Fruit fly (Drosophila melanogaster) whole organism, pupa: ENCODE measurements around the gene CG16888.

Experiments used
- CG10348 ChIP-seq: fragments of 200-800 bp; sonication (Bioruptor generic); IDR thresholded peaks from 2 replicates; pipeline ENCODE4 v1.3.6; 2022; ENCODE audit warnings: missing biosample characterization, missing genetic modification characterization
- CG12605 ChIP-seq: fragments of 200-800 bp; sonication (Bioruptor generic); IDR thresholded peaks from 2 replicates; pipeline ENCODE4 v1.3.6; 2022; ENCODE audit warnings: missing biosample characterization, missing genetic modification characterization
- CG13204 ChIP-seq: fragments of 200-800 bp; sonication (Bioruptor generic); optimal IDR thresholded peaks from 2 replicates; lab custom pipeline; 2018; ENCODE audit warnings: missing biosample characterization, mild to moderate bottlenecking, missing genetic modification characterization, moderate library complexity
- CG14655 ChIP-seq: fragments of 200-800 bp; sonication (Bioruptor generic); optimal IDR thresholded peaks from 3 replicates; lab custom pipeline; 2017; ENCODE audit warnings: mild to moderate bottlenecking, missing biosample characterization, missing genetic modification reagents, missing genetic modification characterization
- CG15710 ChIP-seq: fragments of 200-800 bp; sonication (Bioruptor generic); optimal IDR thresholded peaks from 2 replicates; lab custom pipeline; 2018; ENCODE audit warnings: missing biosample characterization, mild to moderate bottlenecking, missing genetic modification characterization, moderate library complexity
- CG17806 ChIP-seq: fragments of 200-800 bp; sonication (Bioruptor generic); optimal IDR thresholded peaks from 2 replicates; lab custom pipeline; 2018; ENCODE audit warnings: missing biosample characterization, mild to moderate bottlenecking, missing genetic modification characterization, moderate library complexity
- CG32121 ChIP-seq: fragments of 200-800 bp; sonication (Bioruptor generic); IDR thresholded peaks from 2 replicates; pipeline ENCODE4 v1.3.6; 2022; ENCODE audit warnings: missing biosample characterization, missing genetic modification characterization
- CG34367 ChIP-seq: fragments of 200-800 bp; sonication (Bioruptor generic); optimal IDR thresholded peaks from 2 replicates; lab custom pipeline; 2018; ENCODE audit warnings: missing biosample characterization, mild to moderate bottlenecking, missing genetic modification characterization
- CG4496 ChIP-seq: fragments of 200-800 bp; sonication (Bioruptor generic); IDR thresholded peaks from 3 replicates; pipeline ENCODE4 v1.3.6; 2022; ENCODE audit warnings: missing biosample characterization, missing genetic modification characterization
- CG8159 ChIP-seq: fragments of 200-800 bp; sonication (Bioruptor generic); optimal IDR thresholded peaks from 3 replicates; lab custom pipeline; 2018; ENCODE audit warnings: missing biosample characterization, mild to moderate bottlenecking, missing genetic modification characterization, moderate library complexity
- CG8301 ChIP-seq: fragments of 200-800 bp; sonication (Bioruptor generic); optimal IDR thresholded peaks from 2 replicates; lab custom pipeline; 2018; ENCODE audit warnings: missing biosample characterization, mild to moderate bottlenecking, missing genetic modification characterization
- CG9948 ChIP-seq: fragments of 200-800 bp; sonication (Bioruptor generic); optimal IDR thresholded peaks from 2 replicates; lab custom pipeline; 2018; ENCODE audit warnings: missing biosample characterization, mild to moderate bottlenecking, missing genetic modification characterization, moderate library complexity
- D1 ChIP-seq: fragments of 200-800 bp; sonication (Bioruptor generic); optimal IDR thresholded peaks from 2 replicates; lab custom pipeline; 2018; ENCODE audit warnings: missing biosample characterization, mild to moderate bottlenecking, missing genetic modification characterization, moderate library complexity
- EcR ChIP-seq: fragments of 200-800 bp; sonication (Bioruptor generic); optimal IDR thresholded peaks from 3 replicates; lab custom pipeline; 2019; ENCODE audit warnings: missing biosample characterization, missing genetic modification characterization, mild to moderate bottlenecking, moderate library complexity, missing genetic modification reagents
- Ets98B ChIP-seq: fragments of 200-800 bp; sonication (Bioruptor generic); IDR thresholded peaks from 2 replicates; pipeline ENCODE4 v1.3.6; 2022; ENCODE audit warnings: missing biosample characterization, missing genetic modification characterization
- Pif1A ChIP-seq: fragments of 200-800 bp; sonication (Bioruptor generic); optimal IDR thresholded peaks from 3 replicates; lab custom pipeline; 2016; ENCODE audit warnings: missing biosample characterization, missing genetic modification characterization
- Snoo ChIP-seq: fragments of 200-800 bp; sonication (Bioruptor generic); optimal IDR thresholded peaks from 3 replicates; lab custom pipeline; 2017; ENCODE audit warnings: missing biosample characterization, mild to moderate bottlenecking, missing genetic modification characterization, inconsistent platforms
- fd96Ca ChIP-seq: fragments of 200-800 bp; sonication (Bioruptor generic); IDR thresholded peaks from 3 replicates; pipeline ENCODE4 v1.3.6; 2022; ENCODE audit warnings: missing biosample characterization, missing genetic modification characterization
- gl ChIP-seq: fragments of 200-800 bp; sonication (Bioruptor generic); optimal IDR thresholded peaks from 2 replicates; lab custom pipeline; 2018; ENCODE audit warnings: missing biosample characterization, mild to moderate bottlenecking, missing genetic modification characterization
- rn ChIP-seq: fragments of 200-800 bp; sonication (Bioruptor generic); IDR thresholded peaks from 2 replicates; pipeline ENCODE4 v1.3.6; 2022; ENCODE audit warnings: missing biosample characterization, missing genetic modification characterization

CG16888 gene

DNA sequence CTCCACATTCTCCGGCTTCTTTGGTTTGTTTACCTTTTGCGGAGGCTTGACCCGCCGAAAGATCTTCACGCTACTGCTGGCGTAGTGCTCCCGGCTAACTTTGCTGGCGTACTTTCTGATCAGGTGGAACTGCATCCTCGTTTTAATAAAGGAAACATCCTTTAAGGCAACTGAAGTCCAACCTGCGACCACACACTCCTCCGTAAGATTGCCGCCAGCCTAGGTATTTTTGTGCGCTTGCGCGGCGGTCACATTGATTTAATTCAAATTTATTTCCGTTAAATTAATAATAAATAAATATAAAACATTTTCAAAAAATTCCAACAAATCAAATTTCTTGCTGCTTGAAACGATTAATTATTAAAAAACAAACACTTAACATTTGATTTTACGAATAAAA lies 14.5 kb upstream of the CG16888 start, which contains the start of gene PolG1:
PolG1 (minus strand) TSS at position 216 of the 400 bp plus-strand sequence.
- TF ChIP-seq CG8301 (tag; lab: Kevin White, UChicago) (no peak), gl (tag; lab: Kevin White, UChicago) (no peak), Ets98B (GFP tag; lab: Robert Waterston, UW) (no peak), EcR (GFP tag; lab: Kevin White, UChicago) (no peak), CG17806 (tag; lab: Kevin White, UChicago) (no peak), CG34367 (no peak), CG14655 (no peak), CG4496 (GFP tag; lab: Robert Waterston, UW) (no peak), D1 (no peak)

DNA sequence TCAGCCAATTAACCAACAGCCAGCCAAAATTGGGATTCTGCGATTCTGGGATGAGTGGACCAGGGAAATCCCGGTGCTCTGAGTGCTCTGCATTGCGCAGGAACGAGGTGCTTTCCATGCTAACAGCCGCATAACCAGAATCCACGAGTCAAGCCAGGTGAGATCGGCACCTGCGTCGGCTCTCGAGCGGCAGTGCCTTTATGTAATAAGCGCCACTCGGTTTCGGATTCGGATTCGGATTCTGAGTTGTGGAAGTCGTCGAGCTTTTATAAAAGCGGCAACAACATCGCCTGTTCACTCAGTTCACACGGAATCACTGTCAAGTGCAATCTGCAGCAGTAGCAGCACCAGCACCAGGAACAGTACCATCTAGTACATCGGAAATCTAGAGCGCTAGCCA lies 7.9 kb upstream of the CG16888 start, which contains the start of gene b:
b (plus strand) TSS at position 301 of the 400 bp plus-strand sequence.
- TF ChIP-seq Ets98B (GFP tag; lab: Robert Waterston, UW) = no peak
- TF ChIP-seq rn (GFP tag; lab: Robert Waterston, UW) = no peak
- no peak for TF ChIP-seq fd96Ca
- TF ChIP-seq CG8301 (tag; lab: Kevin White, UChicago) = no peak
- no peak for TF ChIP-seq Snoo

DNA sequence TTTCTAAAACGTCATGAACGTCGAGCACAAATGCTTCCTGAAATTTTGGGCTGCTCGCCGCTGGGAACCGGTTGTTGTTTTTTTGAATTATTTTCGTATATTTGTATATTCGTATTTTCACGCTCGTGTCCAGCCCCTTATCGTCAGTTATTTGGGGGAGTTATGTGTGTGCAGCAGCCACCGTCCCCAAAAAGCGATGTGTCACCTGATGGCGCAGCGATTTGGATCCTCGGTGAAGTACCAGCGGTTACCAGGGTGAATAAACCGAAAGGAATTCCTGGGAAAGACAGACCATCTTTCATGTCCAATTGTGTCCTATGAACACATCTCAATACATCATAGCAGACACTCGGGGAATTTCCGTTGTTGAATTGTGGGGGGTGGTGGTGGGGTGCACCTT lies 7.1 kb upstream of the CG16888 start:
- TF ChIP-seq CG12605 (GFP tag; lab: Robert Waterston, UW) (no peak), rn (GFP tag; lab: Robert Waterston, UW) (no peak), EcR (GFP tag; lab: Kevin White, UChicago) (no peak)
- TF ChIP-seq, all 21 proteins: peak for 0

DNA sequence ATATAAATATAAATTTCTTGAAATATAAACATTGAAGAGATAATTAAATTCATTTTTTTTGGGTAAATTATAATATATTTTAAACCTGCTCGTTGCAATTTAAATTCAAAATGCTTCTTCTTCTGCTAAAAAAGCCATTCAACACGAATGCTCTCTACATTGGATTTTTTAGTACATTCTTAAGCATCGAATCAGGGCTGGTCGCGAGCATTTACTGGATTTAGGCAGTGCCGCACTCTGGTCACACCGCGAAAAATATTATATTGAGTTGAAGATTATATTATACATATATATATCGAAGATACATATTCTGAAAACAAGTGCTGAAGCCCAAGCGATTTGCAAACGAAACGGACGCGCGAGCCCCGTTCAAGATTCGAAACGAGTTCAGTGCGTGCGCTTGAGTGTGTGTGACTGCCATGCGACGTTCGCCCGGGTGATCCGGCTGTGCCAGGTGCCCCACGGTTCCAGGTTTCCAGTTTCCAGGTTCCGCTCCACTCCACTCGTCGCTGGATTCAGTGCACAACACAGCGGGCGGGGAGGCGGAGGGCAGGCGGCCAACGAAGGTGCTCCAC lies 635 bp upstream of the CG16888 start, which contains the start of gene Sos:
Sos (plus strand) TSS at position 213 of the 575 bp plus-strand sequence.
- TF ChIP-seq Pif1A (GFP tag; lab: Kevin White, UChicago) = no peak
- no peak for TF ChIP-seq CG8159 (tag; lab: Kevin White, UChicago)
- no peak for TF ChIP-seq EcR (GFP tag; lab: Kevin White, UChicago)
- no peak for TF ChIP-seq CG14655
- TF ChIP-seq D1 = no peak
- TF ChIP-seq CG17806 (tag; lab: Kevin White, UChicago) = no peak
- no peak for TF ChIP-seq fd96Ca
- TF ChIP-seq CG34367 = no peak
- no peak for TF ChIP-seq CG9948 (tag; lab: Kevin White, UChicago)
- no peak for TF ChIP-seq CG12605 (GFP tag; lab: Robert Waterston, UW)

DNA sequence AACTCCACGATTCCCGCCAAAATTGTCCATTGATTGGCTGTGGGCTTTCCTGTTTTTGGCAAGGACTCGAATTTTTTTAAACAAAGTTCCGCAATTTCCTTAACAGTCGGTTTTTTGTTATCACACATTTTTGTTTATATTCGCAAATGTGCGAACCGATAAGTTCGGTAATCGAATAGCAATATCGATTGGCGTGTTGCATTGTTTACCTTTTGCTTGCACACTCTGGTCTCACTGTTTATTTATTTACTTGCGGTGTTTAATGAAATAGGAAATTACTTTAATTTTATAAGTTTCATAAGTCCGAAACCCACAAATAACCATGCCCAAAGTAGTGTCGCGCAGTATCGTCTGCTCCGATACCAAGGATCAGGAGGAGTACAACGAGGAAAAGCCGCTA lies 1.7 kb downstream of the CG16888 start, which contains the start of the genes Adat1 and CG16865:
Adat1 (minus strand) TSS at position 152 of the 400 bp plus-strand sequence.
CG16865 (plus strand) TSS at position 200 of the 400 bp plus-strand sequence.
- no peak for TF ChIP-seq Pif1A (GFP tag; lab: Kevin White, UChicago)
- TF ChIP-seq CG10348 = no peak
- TF ChIP-seq gl (tag; lab: Kevin White, UChicago) = no peak
- no peak for TF ChIP-seq CG4496 (GFP tag; lab: Robert Waterston, UW)
- no peak for TF ChIP-seq CG15710 (tag; lab: Kevin White, UChicago)
- TF ChIP-seq CG34367 = no peak
- no peak for TF ChIP-seq CG32121 (GFP tag; lab: Robert Waterston, UW)
- TF ChIP-seq CG8301 (tag; lab: Kevin White, UChicago) = no peak
- TF ChIP-seq CG13204 (GFP tag; lab: Kevin White, UChicago) = no peak

DNA sequence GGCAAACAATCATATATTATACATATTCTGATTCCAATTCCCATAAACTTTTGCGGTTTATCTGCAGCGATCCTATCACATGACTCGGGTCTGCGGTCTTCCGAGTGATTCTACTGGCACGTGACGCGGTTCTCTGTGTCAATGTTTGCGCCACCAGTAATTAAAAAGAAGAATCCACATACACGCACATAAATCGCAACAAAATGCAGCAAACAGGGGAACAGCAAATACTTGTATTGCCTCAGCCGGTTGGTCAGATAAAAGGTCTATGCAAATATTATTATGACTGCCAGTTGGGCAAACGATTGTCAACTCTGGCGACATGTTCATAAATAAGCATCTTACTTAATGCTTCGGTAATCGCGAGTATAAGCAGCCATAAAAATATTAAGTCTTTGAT lies 5.1 kb downstream of the CG16888 start:
- TF ChIP-seq CG4496 (GFP tag; lab: Robert Waterston, UW) = no peak
- TF ChIP-seq gl (tag; lab: Kevin White, UChicago) = no peak
- peak; percentile 3 for TF ChIP-seq Snoo

DNA sequence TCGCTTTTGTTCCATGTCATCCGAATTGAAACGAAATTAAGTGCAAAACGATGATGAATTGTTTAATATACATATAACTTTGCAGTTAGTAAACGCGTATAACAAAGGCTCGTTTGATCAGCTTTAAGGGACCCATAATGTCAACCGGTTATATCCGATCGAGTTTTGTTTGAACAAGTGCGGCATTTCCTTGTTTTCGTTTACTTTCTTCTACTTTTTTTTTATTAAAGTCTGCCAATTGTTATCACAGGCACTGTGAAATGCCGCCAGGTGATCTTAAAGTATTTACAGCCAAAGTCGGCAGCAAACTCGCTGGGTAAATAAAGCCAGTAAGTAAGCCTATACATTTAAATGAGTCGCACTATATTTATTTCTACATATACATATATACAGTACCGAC lies 6.0 kb downstream of the CG16888 start:
- TF ChIP-seq Ets98B (GFP tag; lab: Robert Waterston, UW) = no peak
- TF ChIP-seq fd96Ca = no peak
- no peak for TF ChIP-seq CG4496 (GFP tag; lab: Robert Waterston, UW)
- TF ChIP-seq CG15710 (tag; lab: Kevin White, UChicago) = no peak
- TF ChIP-seq CG14655 = no peak
- TF ChIP-seq CG13204 (GFP tag; lab: Kevin White, UChicago) = no peak
- no peak for TF ChIP-seq CG8301 (tag; lab: Kevin White, UChicago)
- TF ChIP-seq CG12605 (GFP tag; lab: Robert Waterston, UW) = no peak
- TF ChIP-seq Pif1A (GFP tag; lab: Kevin White, UChicago) = no peak
- no peak for TF ChIP-seq CG34367
- no peak for TF ChIP-seq Snoo
- TF ChIP-seq CG17806 (tag; lab: Kevin White, UChicago) = no peak
- no peak for TF ChIP-seq CG32121 (GFP tag; lab: Robert Waterston, UW)
- no peak for TF ChIP-seq CG10348
- no peak for TF ChIP-seq rn (GFP tag; lab: Robert Waterston, UW)
- no peak for TF ChIP-seq D1
- TF ChIP-seq CG9948 (tag; lab: Kevin White, UChicago) = no peak
